Fruit fly (Drosophila melanogaster) whole organism, adult: ENCODE results near the gene anox.

Experiments
- CG11617 ChIP-seq: fragments of 200-800 bp; sonication (Bioruptor generic); optimal IDR thresholded peaks from 2 replicates; lab custom pipeline; 2017; ENCODE audit warnings: mild to moderate bottlenecking, missing biosample characterization, missing genetic modification reagents, missing genetic modification characterization
- CG12768 ChIP-seq: fragments of 200-800 bp; sonication (Bioruptor generic); optimal IDR thresholded peaks from 2 replicates; lab custom pipeline; 2017; ENCODE audit warnings: missing biosample characterization, missing genetic modification characterization, mild to moderate bottlenecking, moderate library complexity, missing genetic modification reagents
- CG1620 ChIP-seq: fragments of 200-800 bp; sonication (Bioruptor generic); optimal IDR thresholded peaks from 2 replicates; lab custom pipeline; 2016; ENCODE audit warnings: missing biosample characterization, missing genetic modification characterization
- CG5204 ChIP-seq: fragments of 200-800 bp; sonication (Bioruptor generic); optimal IDR thresholded peaks from 2 replicates; lab custom pipeline; 2016; ENCODE audit warnings: missing biosample characterization, missing genetic modification characterization
- CG7045 ChIP-seq: fragments of 200-800 bp; sonication (Bioruptor generic); optimal IDR thresholded peaks from 2 replicates; lab custom pipeline; 2017; ENCODE audit warnings: missing biosample characterization, mild to moderate bottlenecking, missing genetic modification characterization
- CG7101 ChIP-seq: fragments of 200-800 bp; sonication (Bioruptor generic); optimal IDR thresholded peaks from 2 replicates; lab custom pipeline; 2018; ENCODE audit warnings: missing biosample characterization, mild to moderate bottlenecking, missing genetic modification characterization, moderate library complexity
- Crg-1 ChIP-seq: fragments of 200-800 bp; sonication (Bioruptor generic); optimal IDR thresholded peaks from 2 replicates; lab custom pipeline; 2016; ENCODE audit warnings: missing biosample characterization, missing genetic modification characterization
- Hr96 ChIP-seq: fragments of 200-800 bp; sonication (Bioruptor generic); optimal IDR thresholded peaks from 2 replicates; lab custom pipeline; 2016; ENCODE audit warnings: missing biosample characterization, missing genetic modification characterization
- cic ChIP-seq: fragments of 200-800 bp; sonication (Bioruptor generic); optimal IDR thresholded peaks from 2 replicates; lab custom pipeline; 2017; ENCODE audit warnings: missing biosample characterization, mild to moderate bottlenecking, missing genetic modification characterization, moderate library complexity
- cnc ChIP-seq, 2 experiments: fragments of >200 bp; optimal IDR thresholded peaks; 2 replicates each; lab custom pipeline; 2017
- kay ChIP-seq: fragments of 200-800 bp; sonication (Bioruptor generic); peaks from one replicate; lab custom pipeline; 2016; ENCODE audit warnings: missing biosample characterization, missing genetic modification characterization, borderline replicate concordance
- ovo ChIP-seq: fragments of 200-800 bp; sonication (Bioruptor generic); optimal IDR thresholded peaks from 2 replicates; lab custom pipeline; 2016; ENCODE audit warnings: missing biosample characterization, missing genetic modification characterization
- toe ChIP-seq: fragments of 200-800 bp; sonication (Bioruptor generic); optimal IDR thresholded peaks from 2 replicates; lab custom pipeline; 2016; ENCODE audit warnings: missing biosample characterization, missing genetic modification characterization

dm6 chrX:21323171-21323695 is 4.1 kb upstream of the anox start:
- TF ChIP-seq Crg-1 (no peak), CG7101 (tag; lab: Kevin White, UChicago) (no peak), cnc (optimal IDR thresholded peaks at IDR 0.05; lab: Kevin White, UChicago) (no peak), CG1620 (GFP tag; lab: Kevin White, UChicago) (no peak), toe (GFP tag; lab: Kevin White, UChicago) (no peak), Hr96 (GFP tag; lab: Kevin White, UChicago) (no peak), CG11617 (GFP tag; lab: Kevin White, UChicago) (no peak), ovo (GFP tag; lab: Kevin White, UChicago) (no peak), CG7045 (no peak), CG12768 (no peak), kay (GFP tag; lab: Kevin White, UChicago) (no peak), CG5204 (GFP tag; lab: Kevin White, UChicago) (no peak), cic (no peak)
